Worm (Caenorhabditis elegans) whole organism, late embryonic: ENCODE results near the gene W08E12.5.

Experiments used
- fax-1 ChIP-seq: sonication (generic microtip); optimal IDR thresholded peaks from 2 replicates; lab custom pipeline; 2016; ENCODE audit warnings: missing genotype, missing genetic modification characterization, missing compliant biosample characterization
- pag-3 ChIP-seq: sonication (generic microtip); optimal IDR thresholded peaks from 2 replicates; lab custom pipeline; 2016; ENCODE audit warnings: missing compliant biosample characterization, missing genetic modification characterization, borderline replicate concordance
- pqm-1 ChIP-seq: sonication (generic microtip); optimal IDR thresholded peaks from 2 replicates; lab custom pipeline; 2016; ENCODE audit warnings: missing genetic modification characterization, missing compliant biosample characterization
- sox-4 ChIP-seq: sonication (generic microtip); optimal IDR thresholded peaks from 2 replicates; lab custom pipeline; 2017; ENCODE audit warnings: mild to moderate bottlenecking, missing genetic modification characterization, inconsistent platforms, missing compliant biosample characterization

ce11 chrIV:3337275-3337674, 36.7 kb downstream of the W08E12.5 start:
- TF ChIP-seq pag-3 = no peak
- no peak for TF ChIP-seq pqm-1 (tag; lab: Kevin White, UChicago)
- no peak for TF ChIP-seq fax-1
- no peak for TF ChIP-seq sox-4
